Fruit fly (Drosophila melanogaster) whole organism, embryonic: ENCODE results near the gene CG14327.

Source experiments
- Awh ChIP-seq: fragments of 200-800 bp; sonication (Bioruptor generic); IDR thresholded peaks from 2 replicates; pipeline ENCODE4, ENCODE4 v1.3.6; 2022; ENCODE audit warnings: missing biosample characterization, missing genetic modification characterization
- Bdp1 ChIP-seq: fragments of 200-800 bp; sonication (Bioruptor generic); optimal IDR thresholded peaks from 3 replicates; lab custom pipeline; 2016; ENCODE audit warnings: missing biosample characterization, missing genetic modification characterization
- C15 ChIP-seq: fragments of 200-800 bp; sonication (Bioruptor generic); IDR thresholded peaks from 3 replicates; pipeline ENCODE4 v1.3.6; 2022; ENCODE audit warnings: missing biosample characterization, missing genetic modification characterization
- CG10431 ChIP-seq: fragments of 200-800 bp; sonication (Bioruptor generic); optimal IDR thresholded peaks from 3 replicates; lab custom pipeline; 2018; ENCODE audit warnings: missing biosample characterization, mild to moderate bottlenecking, missing genetic modification characterization
- CG11696 ChIP-seq: fragments of 200-800 bp; sonication (Bioruptor generic); IDR thresholded peaks from 2 replicates; pipeline ENCODE4 v1.3.6; 2022; ENCODE audit warnings: missing biosample characterization, missing genetic modification characterization
- CG12104 ChIP-seq: fragments of 200-800 bp; sonication (Bioruptor generic); optimal IDR thresholded peaks from 3 replicates; lab custom pipeline; 2016; ENCODE audit warnings: missing biosample characterization, missing genetic modification characterization
- CG12219 ChIP-seq: fragments of 200-800 bp; sonication (Bioruptor generic); optimal IDR thresholded peaks from 3 replicates; lab custom pipeline; 2018; ENCODE audit warnings: missing biosample characterization, mild to moderate bottlenecking, missing genetic modification characterization
- CG12236 ChIP-seq: fragments of 200-800 bp; sonication (Bioruptor generic); optimal IDR thresholded peaks from 2 replicates; lab custom pipeline; 2016; ENCODE audit warnings: missing biosample characterization, missing genetic modification characterization
- CG13287 ChIP-seq: fragments of 200-800 bp; sonication (Bioruptor generic); IDR thresholded peaks from 2 replicates; pipeline ENCODE4 v1.3.6; 2022; ENCODE audit warnings: missing biosample characterization, missing genetic modification characterization; ENCODE audit not compliant: partially characterized antibody
- CG14667 ChIP-seq: fragments of 200-800 bp; sonication (Bioruptor generic); IDR thresholded peaks from 2 replicates; pipeline ENCODE4 v1.3.6; 2022; ENCODE audit warnings: missing biosample characterization, missing genetic modification characterization
- CG14860 ChIP-seq: fragments of 200-800 bp; sonication (Bioruptor generic); IDR thresholded peaks from 3 replicates; pipeline ENCODE4 v1.3.6; 2022; ENCODE audit warnings: missing biosample characterization, missing genetic modification characterization; ENCODE audit not compliant: partially characterized antibody
- CG15601 ChIP-seq: fragments of 200-800 bp; sonication (Bioruptor generic); optimal IDR thresholded peaks from 3 replicates; lab custom pipeline; 2019; ENCODE audit warnings: missing biosample characterization, mild to moderate bottlenecking, missing genetic modification characterization, moderate library complexity
- CG16863 ChIP-seq: fragments of 200-800 bp; sonication (Bioruptor generic); optimal IDR thresholded peaks from 3 replicates; lab custom pipeline; 2016; ENCODE audit warnings: missing biosample characterization, missing genetic modification characterization
- CG18599 ChIP-seq: fragments of 200-800 bp; sonication (Bioruptor generic); optimal IDR thresholded peaks from 3 replicates; lab custom pipeline; 2017; ENCODE audit warnings: missing biosample characterization, missing genetic modification characterization, mild to moderate bottlenecking, moderate library complexity, missing genetic modification reagents
- CG18619 ChIP-seq: fragments of 200-800 bp; sonication (Bioruptor generic); optimal IDR thresholded peaks from 3 replicates; lab custom pipeline; 2017; ENCODE audit warnings: missing biosample characterization, mild to moderate bottlenecking, missing genetic modification characterization
- CG2129 ChIP-seq: fragments of 200-800 bp; sonication (Bioruptor generic); IDR thresholded peaks from 2 replicates; pipeline ENCODE4 v1.3.6; 2022; ENCODE audit warnings: missing biosample characterization, missing genetic modification characterization; ENCODE audit not compliant: partially characterized antibody
- CG3163 ChIP-seq: fragments of 200-800 bp; sonication (Bioruptor generic); optimal IDR thresholded peaks from 3 replicates; lab custom pipeline; 2016; ENCODE audit warnings: missing biosample characterization, missing genetic modification characterization
- CG32772 ChIP-seq: fragments of 200-800 bp; sonication (Bioruptor generic); IDR thresholded peaks from 2 replicates; pipeline ENCODE4 v1.3.6; 2022; ENCODE audit warnings: missing biosample characterization, missing genetic modification characterization
- CG4404 ChIP-seq: fragments of 200-800 bp; sonication (Bioruptor generic); IDR thresholded peaks from 2 replicates; pipeline ENCODE4 v1.3.6; 2022; ENCODE audit warnings: missing biosample characterization, missing genetic modification characterization
- CG5245 ChIP-seq: fragments of 200-800 bp; sonication (Bioruptor generic); optimal IDR thresholded peaks from 3 replicates; lab custom pipeline; 2016; ENCODE audit warnings: missing biosample characterization, missing genetic modification characterization
- CG6689 ChIP-seq: fragments of 200-800 bp; sonication (Bioruptor generic); IDR thresholded peaks from 2 replicates; pipeline ENCODE4 v1.3.6; 2022; ENCODE audit warnings: missing biosample characterization, missing genetic modification characterization
- CG9797 ChIP-seq: fragments of 200-800 bp; sonication (Bioruptor generic); optimal IDR thresholded peaks from 3 replicates; lab custom pipeline; 2018; ENCODE audit warnings: missing biosample characterization, mild to moderate bottlenecking, missing genetic modification characterization
- CG9876 ChIP-seq: fragments of 200-800 bp; sonication (Bioruptor generic); optimal IDR thresholded peaks from 2 replicates; lab custom pipeline; 2016; ENCODE audit warnings: missing biosample characterization, missing genetic modification characterization
- D19B ChIP-seq: fragments of 200-800 bp; sonication (Bioruptor generic); optimal IDR thresholded peaks from 2 replicates; lab custom pipeline; 2017; ENCODE audit warnings: missing biosample characterization, mild to moderate bottlenecking, missing genetic modification characterization
- Deaf1 ChIP-seq: fragments of 200-800 bp; optimal IDR thresholded peaks from 3 replicates; lab custom pipeline; 2019; ENCODE audit warnings: missing biosample characterization, mild to moderate bottlenecking, missing genetic modification characterization, moderate library complexity
- Dip2 ChIP-seq: fragments of 200-800 bp; sonication (Bioruptor generic); IDR thresholded peaks from 2 replicates; pipeline ENCODE4 v1.3.6; 2022; ENCODE audit warnings: missing biosample characterization, missing genetic modification characterization
- HmgD ChIP-seq: fragments of 200-800 bp; sonication (Bioruptor generic); optimal IDR thresholded peaks from 3 replicates; lab custom pipeline; 2016; ENCODE audit warnings: missing biosample characterization, missing genetic modification characterization
- NC2β ChIP-seq: fragments of 200-800 bp; sonication (Bioruptor generic); optimal IDR thresholded peaks from 2 replicates; lab custom pipeline; 2016; ENCODE audit warnings: missing biosample characterization, missing genetic modification characterization
- NFAT ChIP-seq: fragments of 200-800 bp; sonication (Bioruptor generic); IDR thresholded peaks from 2 replicates; pipeline ENCODE4 v1.3.6; 2022; ENCODE audit warnings: missing biosample characterization, missing genetic modification characterization
- Poxn ChIP-seq: fragments of 200-800 bp; sonication (Bioruptor generic); IDR thresholded peaks from 2 replicates; pipeline ENCODE4 v1.3.6; 2022; ENCODE audit warnings: missing biosample characterization, missing genetic modification characterization
- Stat92E ChIP-seq, 3 experiments: fragments of >200 bp in 2 of 3; fragments of 200-800 bp in 1 of 3; sonication (Bioruptor generic) in 1 of 3; optimal IDR thresholded peaks; 2 replicates each; lab custom pipeline; 2017 to 2019; ENCODE audit warnings: missing biosample characterization in 3 of 3, missing genetic modification characterization in 3 of 3, mild to moderate bottlenecking in 1 of 3, moderate library complexity in 1 of 3
- Tbp ChIP-seq: fragments of >200 bp; optimal IDR thresholded peaks from 2 replicates; lab custom pipeline; 2018; ENCODE audit warnings: missing biosample characterization, missing genetic modification characterization
- al ChIP-seq: fragments of 200-800 bp; sonication (Bioruptor generic); IDR thresholded peaks from 2 replicates; pipeline ENCODE4 v1.3.6; 2022; ENCODE audit warnings: missing biosample characterization, missing genetic modification characterization
- ap ChIP-seq: fragments of 200-800 bp; sonication (Bioruptor generic); IDR thresholded peaks from 2 replicates; pipeline ENCODE4 v1.3.6; 2022; ENCODE audit warnings: missing biosample characterization, missing genetic modification characterization
- chinmo ChIP-seq: fragments of 200-800 bp; sonication (Bioruptor generic); IDR thresholded peaks from 4 replicates; pipeline ENCODE4 v1.3.6; 2022; ENCODE audit warnings: missing biosample characterization, missing genetic modification characterization; ENCODE audit not compliant: partially characterized antibody
- dan ChIP-seq: fragments of 200-800 bp; sonication (Bioruptor generic); IDR thresholded peaks from 2 replicates; pipeline ENCODE4 v1.3.6; 2022; ENCODE audit warnings: missing biosample characterization, missing genetic modification characterization
- exex ChIP-seq: fragments of 200-800 bp; sonication (Bioruptor generic); optimal IDR thresholded peaks from 4 replicates; lab custom pipeline; 2018; ENCODE audit warnings: missing biosample characterization, mild to moderate bottlenecking, missing genetic modification characterization, moderate library complexity
- ftz-f1 ChIP-seq: fragments of 200-800 bp; sonication (Bioruptor generic); optimal IDR thresholded peaks from 2 replicates; lab custom pipeline; 2016; ENCODE audit warnings: missing biosample characterization, missing genetic modification characterization
- fu2 ChIP-seq: fragments of 200-800 bp; sonication (Bioruptor generic); optimal IDR thresholded peaks from 2 replicates; lab custom pipeline; 2016; ENCODE audit warnings: missing biosample characterization, missing genetic modification characterization
- gem ChIP-seq: fragments of 200-800 bp; sonication (Bioruptor generic); optimal IDR thresholded peaks from 2 replicates; lab custom pipeline; 2019; ENCODE audit warnings: missing biosample characterization, mild to moderate bottlenecking, missing genetic modification characterization, moderate library complexity
- gt ChIP-seq: fragments of 200-800 bp; sonication (Bioruptor generic); IDR thresholded peaks from 2 replicates; pipeline ENCODE4 v1.3.6; 2022; ENCODE audit warnings: missing biosample characterization, missing genetic modification characterization
- knrl ChIP-seq: fragments of 200-800 bp; sonication (Bioruptor generic); IDR thresholded peaks from 3 replicates; pipeline ENCODE4 v1.3.6; 2022; ENCODE audit warnings: missing biosample characterization, missing genetic modification characterization; ENCODE audit not compliant: partially characterized antibody
- lbe ChIP-seq: fragments of 200-800 bp; sonication (Bioruptor generic); optimal IDR thresholded peaks from 2 replicates; lab custom pipeline; 2016; ENCODE audit warnings: missing biosample characterization, mild to moderate bottlenecking, missing genetic modification characterization
- p53 ChIP-seq: fragments of 200-800 bp; sonication (Bioruptor generic); optimal IDR thresholded peaks from 2 replicates; lab custom pipeline; 2016; ENCODE audit warnings: missing biosample characterization, missing genetic modification characterization
- pita ChIP-seq: fragments of 200-800 bp; sonication (Bioruptor generic); optimal IDR thresholded peaks from 2 replicates; lab custom pipeline; 2017; ENCODE audit warnings: missing biosample characterization, mild to moderate bottlenecking, missing genetic modification characterization
- so ChIP-seq: fragments of 200-800 bp; sonication (Bioruptor generic); IDR thresholded peaks from 3 replicates; pipeline ENCODE4 v1.3.6; 2022; ENCODE audit warnings: missing biosample characterization, missing genetic modification characterization
- sqz ChIP-seq: fragments of 200-800 bp; sonication (Bioruptor generic); optimal IDR thresholded peaks from 3 replicates; lab custom pipeline; 2018; ENCODE audit warnings: missing biosample characterization, mild to moderate bottlenecking, missing genetic modification characterization
- stwl ChIP-seq: fragments of 200-800 bp; sonication (Bioruptor generic); optimal IDR thresholded peaks from 3 replicates; lab custom pipeline; 2018; ENCODE audit warnings: missing biosample characterization, mild to moderate bottlenecking, missing genetic modification characterization, moderate library complexity
- tll ChIP-seq, 2 experiments: fragments of 200-800 bp in 1 of 2; fragments of >200 bp in 1 of 2; sonication (Bioruptor generic) in 1 of 2; optimal IDR thresholded peaks; 2 replicates each; lab custom pipeline; 2017 to 2019; ENCODE audit warnings: missing biosample characterization in 2 of 2, missing genetic modification characterization in 2 of 2, mild to moderate bottlenecking in 1 of 2, moderate library complexity in 1 of 2
- tna ChIP-seq: fragments of 200-800 bp; sonication (Bioruptor generic); IDR thresholded peaks from 2 replicates; pipeline ENCODE4 v1.3.6; 2022; ENCODE audit warnings: missing biosample characterization, missing genetic modification characterization; ENCODE audit not compliant: partially characterized antibody
- wek ChIP-seq: fragments of 200-800 bp; sonication (Bioruptor generic); optimal IDR thresholded peaks from 3 replicates; lab custom pipeline; 2018; ENCODE audit warnings: missing biosample characterization, mild to moderate bottlenecking, missing genetic modification characterization, moderate library complexity

The CG14327 gene

dm6 chr3R:17624549-17624948, 11.0 kb downstream of the CG14327 start (continued):
- TF ChIP-seq CG32772 (GFP tag; lab: Robert Waterston, UW) (no peak), CG9876 (GFP tag; lab: Kevin White, UChicago) (no peak), Stat92E (GFP tag; optimal IDR thresholded peaks at IDR 0.05; lab: Kevin White, UChicago) (peak in 1 of 3 experiments; percentile 54), tll (GFP tag; optimal IDR thresholded peaks at IDR 0.05; lab: Kevin White, UChicago) (no peak), NC2β (no peak), CG9797 (GFP tag; lab: Kevin White, UChicago) (no peak), CG13287 (GFP tag; lab: Robert Waterston, UW) (peak; percentile 55; the same call in 1 of the 2 replicates), knrl (GFP tag; lab: Robert Waterston, UW) (peak; percentile 60; the same call in 1 of the 3 replicates), CG16863 (GFP tag; lab: Kevin White, UChicago) (no peak), wek (GFP tag; lab: Kevin White, UChicago) (no peak), CG12219 (GFP tag; lab: Kevin White, UChicago) (no peak), sqz (GFP tag; lab: Kevin White, UChicago) (no peak), CG12236 (GFP tag; lab: Kevin White, UChicago) (no peak), CG12104 (GFP tag; lab: Kevin White, UChicago) (no peak), chinmo (peak; percentile 56; the same call in 1 of the 4 replicates), lbe (GFP tag; lab: Kevin White, UChicago) (no peak), D19B (no peak), CG15601 (no peak), exex (tag; lab: Kevin White, UChicago) (peak; percentile 59), Bdp1 (GFP tag; lab: Kevin White, UChicago) (peak; percentile 99), HmgD (GFP tag; lab: Kevin White, UChicago) (no peak), Awh (GFP tag; lab: Robert Waterston, UW) (no peak), CG2129 (GFP tag; lab: Robert Waterston, UW) (no peak), fu2 (GFP tag; lab: Kevin White, UChicago) (no peak), CG11696 (GFP tag; lab: Robert Waterston, UW) (no peak), so (GFP tag; lab: Robert Waterston, UW) (peak; percentile 84; the same call in 2 of the 3 replicates), pita (no peak), CG10431 (GFP tag; lab: Kevin White, UChicago) (no peak), Tbp (GFP tag; lab: Kevin White, UChicago) (no peak), CG4404 (no peak), Deaf1 (no peak), C15 (GFP tag; lab: Robert Waterston, UW) (no peak), CG3163 (GFP tag; lab: Kevin White, UChicago) (no peak), CG6689 (no peak), p53 (GFP tag; lab: Kevin White, UChicago) (no peak), stwl (tag; lab: Kevin White, UChicago) (no peak), ftz-f1 (GFP tag; lab: Kevin White, UChicago) (peak; percentile 31), Dip2 (GFP tag; lab: Robert Waterston, UW) (no peak), Poxn (no peak), CG14667 (GFP tag; lab: Robert Waterston, UW) (no peak), CG14860 (peak; percentile 68), al (no peak), tna (peak; percentile 79), CG18599 (GFP tag; lab: Kevin White, UChicago) (no peak), dan (GFP tag; lab: Robert Waterston, UW) (no peak), CG5245 (GFP tag; lab: Kevin White, UChicago) (no peak), gem (tag; lab: Kevin White, UChicago) (no peak), ap (GFP tag; lab: Robert Waterston, UW) (no peak), NFAT (GFP tag; lab: Robert Waterston, UW) (no peak), gt (GFP tag; lab: Robert Waterston, UW) (no peak), CG18619 (GFP tag; lab: Kevin White, UChicago) (no peak)
